Worm (Caenorhabditis elegans) whole organism, early embryonic: ENCODE results near the gene C41H7.2.

ENCODE experiments used
- B0310.2 ChIP-seq: sonication (generic microtip); optimal IDR thresholded peaks from 2 replicates; lab custom pipeline; 2016; ENCODE audit warnings: mild to moderate bottlenecking, missing genetic modification characterization, missing compliant biosample characterization
- F13C5.2 ChIP-seq: sonication (generic microtip); optimal IDR thresholded peaks from 2 replicates; lab custom pipeline; 2017; ENCODE audit warnings: mild to moderate bottlenecking, missing genetic modification characterization, inconsistent platforms, missing compliant biosample characterization
- aly-1 ChIP-seq: sonication (generic microtip); optimal IDR thresholded peaks from 2 replicates; lab custom pipeline; 2016; ENCODE audit warnings: missing genetic modification characterization, missing compliant biosample characterization
- ama-1 ChIP-seq: fragments of 150-350 bp; optimal IDR thresholded peaks from 2 replicates; lab custom pipeline; 2014
- ceh-13 ChIP-seq: fragments of 200-800 bp; sonication (Bioruptor generic); optimal IDR thresholded peaks from 2 replicates; lab custom pipeline; 2018; ENCODE audit warnings: mild to moderate bottlenecking, missing genetic modification characterization, missing compliant biosample characterization
- ceh-36 ChIP-seq: sonication (generic microtip); optimal IDR thresholded peaks from 2 replicates; lab custom pipeline; 2016; ENCODE audit warnings: missing genetic modification characterization, inconsistent platforms, missing compliant biosample characterization
- ets-7 ChIP-seq: sonication (generic microtip); optimal IDR thresholded peaks from 2 replicates; lab custom pipeline; 2016; ENCODE audit warnings: missing genotype, missing genetic modification characterization, missing compliant biosample characterization
- flt-1 ChIP-seq: fragments of 200-800 bp; sonication (Bioruptor generic); IDR thresholded peaks from 2 replicates; pipeline ENCODE4 v1.3.6; 2022; ENCODE audit warnings: missing genetic modification characterization, missing compliant biosample characterization
- hmbx-1 ChIP-seq: sonication (generic microtip); optimal IDR thresholded peaks from 2 replicates; lab custom pipeline; 2016; ENCODE audit warnings: mild to moderate bottlenecking, missing genetic modification characterization, missing compliant biosample characterization
- hmg-4 ChIP-seq: fragments of 200-800 bp; sonication (Bioruptor generic); optimal IDR thresholded peaks from 2 replicates; lab custom pipeline; 2018; ENCODE audit warnings: mild to moderate bottlenecking, missing genetic modification characterization, missing compliant biosample characterization
- hnd-1 ChIP-seq: sonication (generic microtip); optimal IDR thresholded peaks from 2 replicates; lab custom pipeline; 2016; ENCODE audit warnings: missing genetic modification characterization, missing compliant biosample characterization
- pes-1 ChIP-seq: fragments of 200-800 bp; sonication (Bioruptor generic); IDR thresholded peaks from 2 replicates; pipeline ENCODE4 v1.3.6; 2022; ENCODE audit warnings: missing genetic modification reagents, missing genetic modification characterization, missing compliant biosample characterization
- scrt-1 ChIP-seq: fragments of 200-800 bp; sonication (Bioruptor generic); IDR thresholded peaks from 2 replicates; pipeline ENCODE4 v1.3.6; 2022; ENCODE audit warnings: missing genetic modification characterization, missing compliant biosample characterization
- sea-1 ChIP-seq: fragments of 200-800 bp; sonication (Bioruptor generic); conservative IDR thresholded peaks from 2 replicates; pipeline ENCODE4 v1.3.6; 2022; ENCODE audit warnings: missing genetic modification characterization, missing compliant biosample characterization
- tbx-11 ChIP-seq: fragments of 200-800 bp; sonication (Bioruptor generic); IDR thresholded peaks from 2 replicates; pipeline ENCODE4 v1.3.6; 2022; ENCODE audit warnings: missing genetic modification characterization, missing compliant biosample characterization
- tbx-37 ChIP-seq: fragments of 200-800 bp; sonication (Bioruptor generic); conservative IDR thresholded peaks from 2 replicates; pipeline ENCODE4 v1.3.6; 2022; ENCODE audit warnings: missing genetic modification reagents, missing genetic modification characterization, missing compliant biosample characterization
- tra-4 ChIP-seq: sonication (generic microtip); optimal IDR thresholded peaks from 2 replicates; lab custom pipeline; 2017; ENCODE audit warnings: missing genetic modification characterization, missing compliant biosample characterization

Gene C41H7.2

DNA sequence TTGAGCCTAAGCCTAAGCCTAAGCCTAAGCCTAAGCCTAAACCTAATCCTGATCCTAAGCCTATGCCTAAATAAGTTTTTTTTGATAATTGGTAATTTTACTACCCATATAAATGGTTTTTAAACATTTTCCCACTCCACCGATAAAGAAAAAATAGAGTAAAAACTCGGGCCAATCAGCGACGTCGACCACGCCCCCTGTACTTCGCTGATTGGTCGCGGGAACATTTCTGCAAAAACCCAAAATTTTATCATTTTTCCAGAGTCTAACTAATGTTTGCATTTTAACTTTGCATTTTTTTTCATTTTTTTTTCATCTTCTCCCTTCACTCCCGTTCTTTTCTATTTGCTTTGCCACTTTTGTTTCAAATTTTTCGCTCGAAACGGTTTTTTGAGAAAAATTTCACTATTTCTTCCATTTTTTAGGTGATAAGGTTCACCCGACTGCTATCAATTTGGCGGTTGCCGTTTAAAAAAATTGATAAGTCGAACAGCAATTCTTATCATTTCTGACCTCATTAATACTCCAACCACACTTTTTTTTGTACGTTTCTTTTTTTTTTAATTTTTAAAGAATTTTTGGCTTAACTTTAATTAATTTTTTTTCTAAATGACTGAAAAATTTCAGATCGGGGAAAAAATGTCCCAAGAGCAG is at the start of gene C41H7.2:
Gene C41H7.2, plus strand, starts transcription at position 622 of the 654 bp plus-strand sequence.
- TF ChIP-seq ceh-36 (tag; lab: Kevin White, UChicago) (no peak), hmg-4 (no peak), pes-1 (GFP tag; lab: Robert Waterston, UW) (no peak), flt-1 (no peak), scrt-1 (no peak), ama-1 (lab: Kevin White, UChicago) (no peak), hnd-1 (tag; lab: Kevin White, UChicago) (no peak), ets-7 (tag; lab: Kevin White, UChicago) (no peak), aly-1 (tag; lab: Kevin White, UChicago) (no peak), F13C5.2 (tag; lab: Kevin White, UChicago) (no peak), tbx-37 (GFP tag; lab: Robert Waterston, UW) (no peak), tra-4 (no peak), ceh-13 (no peak), sea-1 (GFP tag; lab: Robert Waterston, UW) (no peak)

DNA sequence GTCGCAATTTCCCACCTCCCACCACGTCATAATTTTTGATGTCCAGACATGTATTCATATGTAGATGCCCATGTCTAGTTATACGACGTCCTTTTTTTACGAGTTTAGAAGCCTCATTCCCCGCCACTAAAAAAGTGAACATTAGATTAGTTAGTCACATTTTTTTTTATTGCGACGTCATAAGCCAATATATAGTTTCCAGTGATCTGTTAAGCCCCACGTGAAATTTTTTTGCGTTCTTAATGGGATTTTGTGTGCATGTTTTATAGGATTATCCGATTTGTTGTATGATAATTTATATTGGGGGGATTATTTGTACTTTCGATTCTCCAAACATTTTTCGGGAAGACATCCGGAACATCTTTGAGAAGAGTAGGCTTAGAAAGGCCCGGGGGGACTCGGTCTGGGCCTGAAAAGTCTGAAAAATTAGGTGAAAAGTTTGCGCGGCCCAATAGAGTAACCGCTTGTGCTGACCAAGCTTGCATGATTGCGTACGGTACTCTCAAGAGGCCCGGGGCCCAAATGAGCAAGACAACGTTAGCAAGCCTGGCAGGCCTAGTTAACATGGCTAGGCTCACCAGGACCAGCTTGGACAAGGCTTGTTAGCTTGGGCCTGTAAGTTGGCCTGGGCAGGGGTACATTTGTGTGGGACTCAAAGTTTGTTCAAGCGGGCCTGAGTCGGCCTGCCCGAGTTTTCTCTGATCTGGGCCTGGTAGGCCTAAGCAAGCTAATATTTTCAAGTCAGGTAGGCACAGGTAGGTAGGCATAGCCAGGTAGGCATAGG is 49.2 kb upstream of the C41H7.2 start:
- no peak for TF ChIP-seq hmg-4
- no peak for TF ChIP-seq sea-1 (GFP tag; lab: Robert Waterston, UW)
- TF ChIP-seq aly-1 (tag; lab: Kevin White, UChicago) = no peak

DNA sequence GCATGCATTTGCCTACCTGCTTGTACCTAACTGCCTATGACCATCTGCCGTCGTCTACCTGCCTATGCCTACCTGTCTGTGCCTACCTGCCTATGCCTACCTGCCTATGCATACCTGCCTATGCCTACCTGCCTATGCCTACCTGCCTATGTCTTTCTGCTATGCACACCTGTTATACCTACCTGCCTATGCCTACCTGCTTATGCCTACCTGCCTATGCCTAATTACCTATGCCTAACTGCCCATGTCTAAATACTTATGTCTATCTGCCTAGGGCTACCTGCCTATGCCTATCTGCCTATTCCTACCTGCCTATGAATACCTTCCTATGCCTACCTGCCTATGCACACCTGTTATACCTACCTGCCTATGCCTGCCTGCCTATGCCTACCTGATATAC is 48.3 kb upstream of the C41H7.2 start:
- TF ChIP-seq B0310.2 (tag; lab: Kevin White, UChicago) (no peak), hmbx-1 (tag; lab: Kevin White, UChicago) (no peak), ceh-13 (no peak), aly-1 (tag; lab: Kevin White, UChicago) (no peak), hnd-1 (tag; lab: Kevin White, UChicago) (no peak), hmg-4 (no peak), tbx-11 (GFP tag; lab: Robert Waterston, UW) (no peak), tbx-37 (GFP tag; lab: Robert Waterston, UW) (no peak), ama-1 (lab: Kevin White, UChicago) (no peak), pes-1 (GFP tag; lab: Robert Waterston, UW) (no peak), ceh-36 (tag; lab: Kevin White, UChicago) (no peak), ets-7 (tag; lab: Kevin White, UChicago) (no peak), F13C5.2 (tag; lab: Kevin White, UChicago) (no peak), flt-1 (no peak), scrt-1 (no peak), sea-1 (GFP tag; lab: Robert Waterston, UW) (no peak)

ce11 chrII:2967064-2967463 is 47.6 kb upstream of the C41H7.2 start:
- TF ChIP-seq ceh-13 = no peak
- no peak for TF ChIP-seq hnd-1 (tag; lab: Kevin White, UChicago)
- no peak for TF ChIP-seq tbx-11 (GFP tag; lab: Robert Waterston, UW)
- no peak for TF ChIP-seq pes-1 (GFP tag; lab: Robert Waterston, UW)
- no peak for TF ChIP-seq ceh-36 (tag; lab: Kevin White, UChicago)
- no peak for TF ChIP-seq sea-1 (GFP tag; lab: Robert Waterston, UW)
- TF ChIP-seq ets-7 (tag; lab: Kevin White, UChicago) = no peak

DNA sequence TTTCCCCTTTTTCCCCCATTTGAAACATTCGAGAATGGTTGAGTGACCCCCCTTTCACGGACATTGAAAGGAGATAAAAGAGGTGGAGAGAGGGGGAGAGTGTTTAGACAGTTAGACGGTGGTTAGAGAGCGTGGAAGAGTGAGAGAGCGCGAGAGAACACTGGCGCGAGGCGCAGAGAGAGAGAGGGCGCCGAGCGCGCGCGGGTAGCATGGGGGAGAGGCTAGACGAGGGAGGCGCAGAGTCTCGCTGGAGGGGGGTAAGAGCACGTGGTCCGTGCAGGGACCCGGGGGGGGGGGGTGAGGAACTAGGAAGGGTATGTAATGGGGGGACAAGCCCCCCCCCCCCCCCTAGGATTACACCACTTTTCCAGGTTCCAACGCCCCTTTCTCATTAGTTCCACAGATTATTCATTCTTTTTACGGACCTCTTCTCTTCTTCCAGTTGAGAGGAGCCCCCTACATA is 40.6 kb upstream of the C41H7.2 start:
- peak; percentile 11 for TF ChIP-seq F13C5.2 (tag; lab: Kevin White, UChicago)
- TF ChIP-seq pes-1 (GFP tag; lab: Robert Waterston, UW) = 0 out of 2 replicates have a peak, but pooled peaks have one; percentile 29
- no peak for TF ChIP-seq ceh-13
- no peak for TF ChIP-seq ets-7 (tag; lab: Kevin White, UChicago)
- peak; percentile 21; the same call in 1 of the 2 replicates for TF ChIP-seq flt-1
- peak; percentile 9 for TF ChIP-seq hmg-4

- no peak for TF ChIP-seq ets-7 (tag; lab: Kevin White, UChicago)
- TF ChIP-seq B0310.2 (tag; lab: Kevin White, UChicago) = no peak
- TF ChIP-seq tbx-37 (GFP tag; lab: Robert Waterston, UW) = no peak
- no peak for TF ChIP-seq tbx-11 (GFP tag; lab: Robert Waterston, UW)
- TF ChIP-seq aly-1 (tag; lab: Kevin White, UChicago) = no peak
- no peak for TF ChIP-seq flt-1
- TF ChIP-seq hmg-4 = no peak
- TF ChIP-seq ceh-13 = no peak
- no peak for TF ChIP-seq hmbx-1 (tag; lab: Kevin White, UChicago)
- no peak for TF ChIP-seq ama-1 (lab: Kevin White, UChicago)
- no peak for TF ChIP-seq ceh-36 (tag; lab: Kevin White, UChicago)
- TF ChIP-seq pes-1 (GFP tag; lab: Robert Waterston, UW) = no peak
Measured at ce11 chrII:2975561-2976230, 38.9 kb upstream of the C41H7.2 start.

- TF ChIP-seq F13C5.2 (tag; lab: Kevin White, UChicago) = no peak
- no peak for TF ChIP-seq sea-1 (GFP tag; lab: Robert Waterston, UW)
- no peak for TF ChIP-seq hnd-1 (tag; lab: Kevin White, UChicago)
- TF ChIP-seq ceh-13 = no peak
- no peak for TF ChIP-seq tbx-11 (GFP tag; lab: Robert Waterston, UW)
- no peak for TF ChIP-seq flt-1
- TF ChIP-seq ets-7 (tag; lab: Kevin White, UChicago) = no peak
- TF ChIP-seq B0310.2 (tag; lab: Kevin White, UChicago) = no peak
- TF ChIP-seq hmbx-1 (tag; lab: Kevin White, UChicago) = no peak
- TF ChIP-seq ceh-36 (tag; lab: Kevin White, UChicago) = no peak
- no peak for TF ChIP-seq aly-1 (tag; lab: Kevin White, UChicago)
- no peak for TF ChIP-seq hmg-4
- no peak for TF ChIP-seq ama-1 (lab: Kevin White, UChicago)
- TF ChIP-seq tbx-37 (GFP tag; lab: Robert Waterston, UW) = no peak
- no peak for TF ChIP-seq scrt-1
- TF ChIP-seq tra-4 = no peak
Measured at ce11 chrII:2976597-2976996, 38.0 kb upstream of the C41H7.2 start, which contains the start of gene nhr-88. Gene nhr-88 (plus strand): TSS chrII:2976639.
